Fruit fly (Drosophila melanogaster) whole organism, pupa: Measurements from ENCODE around the gene Tmx3.

ENCODE experiments used
- CG10348 ChIP-seq: fragments of 200-800 bp; sonication (Bioruptor generic); IDR thresholded peaks from 2 replicates; pipeline ENCODE4 v1.3.6; 2022; ENCODE audit warnings: missing biosample characterization, missing genetic modification characterization
- CG12605 ChIP-seq: fragments of 200-800 bp; sonication (Bioruptor generic); IDR thresholded peaks from 2 replicates; pipeline ENCODE4 v1.3.6; 2022; ENCODE audit warnings: missing biosample characterization, missing genetic modification characterization
- CG13204 ChIP-seq: fragments of 200-800 bp; sonication (Bioruptor generic); optimal IDR thresholded peaks from 2 replicates; lab custom pipeline; 2018; ENCODE audit warnings: missing biosample characterization, mild to moderate bottlenecking, missing genetic modification characterization, moderate library complexity
- CG14655 ChIP-seq: fragments of 200-800 bp; sonication (Bioruptor generic); optimal IDR thresholded peaks from 3 replicates; lab custom pipeline; 2017; ENCODE audit warnings: mild to moderate bottlenecking, missing biosample characterization, missing genetic modification reagents, missing genetic modification characterization
- CG15710 ChIP-seq: fragments of 200-800 bp; sonication (Bioruptor generic); optimal IDR thresholded peaks from 2 replicates; lab custom pipeline; 2018; ENCODE audit warnings: missing biosample characterization, mild to moderate bottlenecking, missing genetic modification characterization, moderate library complexity
- CG17806 ChIP-seq: fragments of 200-800 bp; sonication (Bioruptor generic); optimal IDR thresholded peaks from 2 replicates; lab custom pipeline; 2018; ENCODE audit warnings: missing biosample characterization, mild to moderate bottlenecking, missing genetic modification characterization, moderate library complexity
- CG32121 ChIP-seq: fragments of 200-800 bp; sonication (Bioruptor generic); IDR thresholded peaks from 2 replicates; pipeline ENCODE4 v1.3.6; 2022; ENCODE audit warnings: missing biosample characterization, missing genetic modification characterization
- CG34367 ChIP-seq: fragments of 200-800 bp; sonication (Bioruptor generic); optimal IDR thresholded peaks from 2 replicates; lab custom pipeline; 2018; ENCODE audit warnings: missing biosample characterization, mild to moderate bottlenecking, missing genetic modification characterization
- CG4496 ChIP-seq: fragments of 200-800 bp; sonication (Bioruptor generic); IDR thresholded peaks from 3 replicates; pipeline ENCODE4 v1.3.6; 2022; ENCODE audit warnings: missing biosample characterization, missing genetic modification characterization
- CG8159 ChIP-seq: fragments of 200-800 bp; sonication (Bioruptor generic); optimal IDR thresholded peaks from 3 replicates; lab custom pipeline; 2018; ENCODE audit warnings: missing biosample characterization, mild to moderate bottlenecking, missing genetic modification characterization, moderate library complexity
- CG8301 ChIP-seq: fragments of 200-800 bp; sonication (Bioruptor generic); optimal IDR thresholded peaks from 2 replicates; lab custom pipeline; 2018; ENCODE audit warnings: missing biosample characterization, mild to moderate bottlenecking, missing genetic modification characterization
- CG9948 ChIP-seq: fragments of 200-800 bp; sonication (Bioruptor generic); optimal IDR thresholded peaks from 2 replicates; lab custom pipeline; 2018; ENCODE audit warnings: missing biosample characterization, mild to moderate bottlenecking, missing genetic modification characterization, moderate library complexity
- D1 ChIP-seq: fragments of 200-800 bp; sonication (Bioruptor generic); optimal IDR thresholded peaks from 2 replicates; lab custom pipeline; 2018; ENCODE audit warnings: missing biosample characterization, mild to moderate bottlenecking, missing genetic modification characterization, moderate library complexity
- EcR ChIP-seq: fragments of 200-800 bp; sonication (Bioruptor generic); optimal IDR thresholded peaks from 3 replicates; lab custom pipeline; 2019; ENCODE audit warnings: missing biosample characterization, missing genetic modification characterization, mild to moderate bottlenecking, moderate library complexity, missing genetic modification reagents
- Ets98B ChIP-seq: fragments of 200-800 bp; sonication (Bioruptor generic); IDR thresholded peaks from 2 replicates; pipeline ENCODE4 v1.3.6; 2022; ENCODE audit warnings: missing biosample characterization, missing genetic modification characterization
- Pif1A ChIP-seq: fragments of 200-800 bp; sonication (Bioruptor generic); optimal IDR thresholded peaks from 3 replicates; lab custom pipeline; 2016; ENCODE audit warnings: missing biosample characterization, missing genetic modification characterization
- Pif1B ChIP-seq: fragments of 200-800 bp; sonication (Bioruptor generic); optimal IDR thresholded peaks from 3 replicates; lab custom pipeline; 2016; ENCODE audit warnings: missing biosample characterization, missing genetic modification characterization
- Snoo ChIP-seq: fragments of 200-800 bp; sonication (Bioruptor generic); optimal IDR thresholded peaks from 3 replicates; lab custom pipeline; 2017; ENCODE audit warnings: missing biosample characterization, mild to moderate bottlenecking, missing genetic modification characterization, inconsistent platforms
- fd96Ca ChIP-seq: fragments of 200-800 bp; sonication (Bioruptor generic); IDR thresholded peaks from 3 replicates; pipeline ENCODE4 v1.3.6; 2022; ENCODE audit warnings: missing biosample characterization, missing genetic modification characterization
- gl ChIP-seq: fragments of 200-800 bp; sonication (Bioruptor generic); optimal IDR thresholded peaks from 2 replicates; lab custom pipeline; 2018; ENCODE audit warnings: missing biosample characterization, mild to moderate bottlenecking, missing genetic modification characterization
- rn ChIP-seq: fragments of 200-800 bp; sonication (Bioruptor generic); IDR thresholded peaks from 2 replicates; pipeline ENCODE4 v1.3.6; 2022; ENCODE audit warnings: missing biosample characterization, missing genetic modification characterization

Tmx3 gene

dm6 chr3L:16228659-16229205 lies at the start of gene Tmx3:
Tmx3 (plus strand) TSS chr3L:16229100.
- TF ChIP-seq rn (GFP tag; lab: Robert Waterston, UW) (peak; percentile 81), Ets98B (GFP tag; lab: Robert Waterston, UW) (peak; percentile 86), CG8301 (tag; lab: Kevin White, UChicago) (peak; percentile 64), Pif1B (GFP tag; lab: Kevin White, UChicago) (peak; percentile 62), CG13204 (no peak), CG34367 (tag; lab: Kevin White, UChicago) (peak; percentile 73), EcR (GFP tag; lab: Kevin White, UChicago) (no peak), gl (tag; lab: Kevin White, UChicago) (no peak), CG9948 (tag; lab: Kevin White, UChicago) (peak; percentile 87), CG10348 (no peak), CG12605 (GFP tag; lab: Robert Waterston, UW) (peak; percentile 78), CG4496 (peak; percentile 94), CG14655 (GFP tag; lab: Kevin White, UChicago) (peak; percentile 81), D1 (tag; lab: Kevin White, UChicago) (peak; percentile 86), CG15710 (tag; lab: Kevin White, UChicago) (peak; percentile 88), fd96Ca (GFP tag; lab: Robert Waterston, UW) (peak; percentile 77), Snoo (peak; percentile 79), CG32121 (peak; percentile 89), CG17806 (peak; percentile 83), Pif1A (no peak), CG8159 (peak; percentile 90)

dm6 chr3L:16181330-16181830 lies 47.5 kb upstream of the Tmx3 start:
- TF ChIP-seq CG12605 (GFP tag; lab: Robert Waterston, UW) (peak; percentile 41; the same call in 1 of the 2 replicates), Snoo (peak; percentile 88), CG8301 (tag; lab: Kevin White, UChicago) (peak; percentile 70), CG17806 (peak; percentile 87), Ets98B (GFP tag; lab: Robert Waterston, UW) (peak; percentile 73), CG9948 (tag; lab: Kevin White, UChicago) (peak; percentile 89), fd96Ca (GFP tag; lab: Robert Waterston, UW) (peak; percentile 52; the same call in 1 of the 3 replicates), CG10348 (no peak), rn (GFP tag; lab: Robert Waterston, UW) (peak; percentile 41; the same call in 1 of the 2 replicates), gl (tag; lab: Kevin White, UChicago) (peak; percentile 55), Pif1B (GFP tag; lab: Kevin White, UChicago) (peak; percentile 52), EcR (GFP tag; lab: Kevin White, UChicago) (peak; percentile 15), CG34367 (tag; lab: Kevin White, UChicago) (peak; percentile 57), CG15710 (tag; lab: Kevin White, UChicago) (peak; percentile 75), Pif1A (peak; percentile 57), CG14655 (GFP tag; lab: Kevin White, UChicago) (peak; percentile 85), D1 (tag; lab: Kevin White, UChicago) (peak; percentile 94), CG4496 (no peak; the same call in 2 of the 3 replicates), CG32121 (no peak; the same call in 1 of the 2 replicates), CG8159 (peak; percentile 87), CG13204 (peak; percentile 92)

- TF ChIP-seq CG12605 (GFP tag; lab: Robert Waterston, UW) (no peak), CG34367 (tag; lab: Kevin White, UChicago) (no peak), CG15710 (tag; lab: Kevin White, UChicago) (peak; percentile 19), CG14655 (GFP tag; lab: Kevin White, UChicago) (no peak), rn (GFP tag; lab: Robert Waterston, UW) (no peak), CG9948 (tag; lab: Kevin White, UChicago) (peak; percentile 51), CG13204 (peak; percentile 75), EcR (GFP tag; lab: Kevin White, UChicago) (no peak), CG32121 (no peak), CG17806 (peak; percentile 43), CG10348 (no peak), Snoo (no peak), gl (tag; lab: Kevin White, UChicago) (no peak), D1 (tag; lab: Kevin White, UChicago) (no peak), fd96Ca (GFP tag; lab: Robert Waterston, UW) (no peak), Ets98B (GFP tag; lab: Robert Waterston, UW) (no peak), Pif1A (peak; percentile 40), Pif1B (GFP tag; lab: Kevin White, UChicago) (no peak), CG4496 (no peak), CG8159 (peak; percentile 65), CG8301 (tag; lab: Kevin White, UChicago) (no peak)
Observed at dm6 chr3L:16182633-16183462, 46.1 kb upstream of the Tmx3 start.

dm6 chr3L:16183493-16183892 lies 45.4 kb upstream of the Tmx3 start:
- TF ChIP-seq Pif1A (no peak), CG34367 (tag; lab: Kevin White, UChicago) (no peak), Snoo (peak; percentile 10), CG13204 (peak; percentile 15)
